Worm (Caenorhabditis elegans) whole organism, mixed stage, embryonic: Measurements from ENCODE around the gene enee-1.

ENCODE experiments used
- bed-3 ChIP-seq: fragments of 200-800 bp; sonication (Bioruptor generic); optimal IDR thresholded peaks from 3 replicates; lab custom pipeline; 2018; ENCODE audit warnings: mild to moderate bottlenecking, missing genetic modification characterization, moderate library complexity, missing compliant biosample characterization
- blmp-1 ChIP-seq: fragments of 150-350 bp; optimal IDR thresholded peaks from 2 replicates; lab custom pipeline; 2014; ENCODE audit warnings: missing biosample characterization, missing genetic modification characterization
- ceh-39 ChIP-seq: fragments of 150-350 bp; optimal IDR thresholded peaks from 2 replicates; lab custom pipeline; 2014; ENCODE audit warnings: missing biosample characterization, missing genetic modification characterization
- ceh-43 ChIP-seq: fragments of 200-800 bp; sonication (Bioruptor generic); optimal IDR thresholded peaks from 2 replicates; lab custom pipeline; 2018; ENCODE audit warnings: mild to moderate bottlenecking, missing genetic modification characterization, moderate library complexity, missing compliant biosample characterization
- ceh-83 ChIP-seq: fragments of 200-800 bp; sonication (Bioruptor generic); optimal IDR thresholded peaks from 2 replicates; lab custom pipeline; 2018; ENCODE audit warnings: mild to moderate bottlenecking, missing genetic modification characterization, missing compliant biosample characterization
- ces-1 ChIP-seq: fragments of 150-350 bp; optimal IDR thresholded peaks from 2 replicates; lab custom pipeline; 2014; ENCODE audit warnings: missing biosample characterization, missing genetic modification reagents, missing genetic modification characterization
- cnd-1 ChIP-seq: fragments of 200-800 bp; sonication (Bioruptor generic); optimal IDR thresholded peaks from 2 replicates; lab custom pipeline; 2018; ENCODE audit warnings: mild to moderate bottlenecking, missing genetic modification characterization, missing compliant biosample characterization
- drap-1 ChIP-seq: fragments of 200-800 bp; sonication (Bioruptor generic); optimal IDR thresholded peaks from 3 replicates; lab custom pipeline; 2018; ENCODE audit warnings: mild to moderate bottlenecking, missing genetic modification characterization, missing compliant biosample characterization
- elt-1 ChIP-seq: sonication (generic microtip); optimal IDR thresholded peaks from 2 replicates; lab custom pipeline; 2017; ENCODE audit warnings: missing genetic modification characterization, mild to moderate bottlenecking, missing compliant biosample characterization, antibody characterized with exemption, moderate library complexity, borderline replicate concordance; ENCODE audit not compliant: insufficient read depth
- elt-3 ChIP-seq: fragments of 150-350 bp; optimal IDR thresholded peaks from 2 replicates; lab custom pipeline; 2014; ENCODE audit warnings: missing biosample characterization, missing genetic modification characterization
- ham-2 ChIP-seq: fragments of 200-800 bp; sonication (Bioruptor generic); optimal IDR thresholded peaks from 2 replicates; lab custom pipeline; 2018; ENCODE audit warnings: mild to moderate bottlenecking, missing genetic modification characterization, missing compliant biosample characterization
- hlh-1 ChIP-seq: fragments of 150-350 bp; optimal IDR thresholded peaks from 2 replicates; lab custom pipeline; 2014; ENCODE audit warnings: missing biosample characterization, missing genetic modification reagents, missing genetic modification characterization
- lin-13 ChIP-seq: fragments of 150-350 bp; optimal IDR thresholded peaks from 2 replicates; lab custom pipeline; 2014; ENCODE audit warnings: missing biosample characterization, missing genetic modification characterization
- lsy-2 ChIP-seq: fragments of 150-350 bp; optimal IDR thresholded peaks from 2 replicates; lab custom pipeline; 2014; ENCODE audit warnings: missing biosample characterization, missing genetic modification characterization
- mab-5 ChIP-seq: fragments of 150-350 bp; optimal IDR thresholded peaks from 2 replicates; lab custom pipeline; 2014; ENCODE audit warnings: missing biosample characterization, missing genetic modification characterization
- mep-1 ChIP-seq: fragments of 150-350 bp; optimal IDR thresholded peaks from 2 replicates; lab custom pipeline; 2017; ENCODE audit warnings: missing biosample characterization, missing genetic modification reagents, missing genetic modification characterization, inconsistent platforms
- mls-2 ChIP-seq: sonication (generic microtip); optimal IDR thresholded peaks from 2 replicates; lab custom pipeline; 2016; ENCODE audit warnings: mild to moderate bottlenecking, missing genetic modification characterization, moderate library complexity, missing compliant biosample characterization
- nhr-12 ChIP-seq: fragments of 150-350 bp; optimal IDR thresholded peaks from 2 replicates; lab custom pipeline; 2014; ENCODE audit warnings: missing biosample characterization, missing genetic modification characterization
- nhr-2 ChIP-seq: fragments of 150-350 bp; optimal IDR thresholded peaks from 2 replicates; lab custom pipeline; 2014; ENCODE audit warnings: missing biosample characterization, missing genetic modification characterization
- nhr-237 ChIP-seq: fragments of 150-350 bp; optimal IDR thresholded peaks from 2 replicates; lab custom pipeline; 2014; ENCODE audit warnings: missing biosample characterization, missing genetic modification characterization
- nhr-28 ChIP-seq: fragments of 150-350 bp; optimal IDR thresholded peaks from 2 replicates; lab custom pipeline; 2014; ENCODE audit warnings: missing biosample characterization, missing genetic modification characterization
- pha-4 ChIP-seq: fragments of 150-350 bp; optimal IDR thresholded peaks from 2 replicates; lab custom pipeline; 2018; ENCODE audit warnings: missing biosample characterization, missing genetic modification reagents, missing genetic modification characterization
- sem-2 ChIP-seq: fragments of 200-800 bp; sonication (Bioruptor generic); optimal IDR thresholded peaks from 2 replicates; lab custom pipeline; 2018; ENCODE audit warnings: mild to moderate bottlenecking, missing genetic modification characterization, missing compliant biosample characterization
- snpc-4 ChIP-seq: fragments of 150-350 bp; optimal IDR thresholded peaks from 2 replicates; lab custom pipeline; 2014; ENCODE audit warnings: missing biosample characterization, missing genetic modification characterization
- sptf-1 ChIP-seq: sonication (generic microtip); optimal IDR thresholded peaks from 2 replicates; lab custom pipeline; 2017; ENCODE audit warnings: mild to moderate bottlenecking, missing genetic modification characterization, moderate library complexity, missing compliant biosample characterization
- tbx-8 ChIP-seq: fragments of 200-800 bp; sonication (Bioruptor generic); optimal IDR thresholded peaks from 2 replicates; lab custom pipeline; 2018; ENCODE audit warnings: mild to moderate bottlenecking, missing genetic modification characterization, moderate library complexity, missing compliant biosample characterization
- unc-120 ChIP-seq: sonication (generic microtip); optimal IDR thresholded peaks from 2 replicates; lab custom pipeline; 2017; ENCODE audit warnings: missing genetic modification characterization, missing compliant biosample characterization; ENCODE audit not compliant: poor library complexity, severe bottlenecking
- unc-39 ChIP-seq: fragments of 150-350 bp; optimal IDR thresholded peaks from 2 replicates; lab custom pipeline; 2014; ENCODE audit warnings: missing biosample characterization, missing genetic modification characterization
- unc-62 ChIP-seq: fragments of 150-350 bp; optimal IDR thresholded peaks from 2 replicates; lab custom pipeline; 2014; ENCODE audit warnings: missing biosample characterization, missing genetic modification reagents, missing genetic modification characterization
- ztf-11 ChIP-seq: fragments of 150-350 bp; optimal IDR thresholded peaks from 2 replicates; lab custom pipeline; 2014; ENCODE audit warnings: missing biosample characterization, missing genetic modification characterization

The enee-1 gene

DNA sequence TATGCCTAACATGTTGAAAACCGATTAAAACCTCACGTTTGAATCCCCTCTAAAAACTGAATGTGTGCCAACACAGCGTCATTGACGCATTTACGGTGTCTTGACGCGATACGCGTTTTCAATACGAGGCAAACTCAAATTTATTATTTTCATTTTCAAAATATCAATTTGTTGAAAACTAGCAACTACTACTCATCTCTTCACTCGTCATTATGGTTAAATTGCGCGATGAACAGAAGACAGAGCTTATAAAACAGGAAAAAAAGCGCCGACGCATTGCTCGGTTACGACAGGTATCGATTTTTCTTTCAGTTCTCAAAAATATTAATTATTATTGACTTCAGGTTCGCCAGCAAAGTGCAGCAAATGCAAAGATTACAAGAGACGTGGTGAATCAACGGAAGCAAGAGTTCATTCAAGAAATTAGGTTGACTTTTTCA, at the start of gene enee-1:
enee-1 (plus strand) TSS at position 108 of the 440 bp plus-strand sequence.
- no peak for TF ChIP-seq elt-1 (tag; lab: Kevin White, UChicago)
- TF ChIP-seq tbx-8 (GFP tag; lab: Kevin White, UChicago) = no peak
- peak; percentile 62 for TF ChIP-seq ces-1 (GFP tag; lab: Kevin White, UChicago)
- TF ChIP-seq pha-4 = peak; percentile 65
- TF ChIP-seq nhr-2 = no peak
- peak; percentile 77 for TF ChIP-seq lin-13 (tag; lab: Kevin White, UChicago)
- peak; percentile 53 for TF ChIP-seq lsy-2
- peak; percentile 32 for TF ChIP-seq ztf-11 (tag; lab: Kevin White, UChicago)
- TF ChIP-seq unc-120 (tag; lab: Kevin White, UChicago) = no peak
- no peak for TF ChIP-seq cnd-1
- TF ChIP-seq nhr-237 (tag; lab: Kevin White, UChicago) = peak; percentile 59
- TF ChIP-seq sptf-1 (tag; lab: Kevin White, UChicago) = no peak
- TF ChIP-seq mep-1 (tag; lab: Kevin White, UChicago) = peak; percentile 50
- TF ChIP-seq nhr-12 (tag; lab: Kevin White, UChicago) = no peak
- TF ChIP-seq hlh-1 (tag; lab: Kevin White, UChicago) = no peak
- peak; percentile 20 for TF ChIP-seq ceh-39
- TF ChIP-seq blmp-1 (tag; lab: Kevin White, UChicago) = no peak
- no peak for TF ChIP-seq drap-1 (GFP tag; lab: Kevin White, UChicago)
- peak; percentile 32 for TF ChIP-seq unc-62 (GFP tag; lab: Kevin White, UChicago)
- TF ChIP-seq elt-3 (tag; lab: Kevin White, UChicago) = no peak

DNA sequence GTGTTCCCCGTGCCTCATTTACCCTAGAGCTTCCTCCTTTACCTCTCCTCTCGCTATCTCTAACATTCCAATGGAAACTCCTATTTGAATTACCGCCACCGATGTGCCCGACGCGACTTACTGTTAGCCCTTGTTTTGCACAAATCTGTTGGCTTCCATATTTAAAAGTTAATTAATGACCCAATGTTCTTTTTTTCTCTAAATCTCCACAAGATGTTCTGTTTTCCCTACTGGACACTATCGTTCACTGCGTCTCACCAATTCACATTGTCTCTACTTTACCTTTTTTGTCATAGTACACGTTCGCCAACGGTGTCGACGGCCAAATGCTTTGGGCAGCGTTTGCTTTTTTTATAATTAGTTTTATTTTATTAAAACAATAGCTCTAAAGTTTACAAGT, 23.9 kb upstream of the enee-1 start:
- TF ChIP-seq ceh-83 (GFP tag; lab: Kevin White, UChicago) (no peak), unc-120 (tag; lab: Kevin White, UChicago) (no peak), mab-5 (tag; lab: Kevin White, UChicago) (no peak), ces-1 (GFP tag; lab: Kevin White, UChicago) (peak; percentile 68), snpc-4 (tag; lab: Kevin White, UChicago) (no peak), ham-2 (GFP tag; lab: Kevin White, UChicago) (peak; percentile 85), ceh-43 (GFP tag; lab: Kevin White, UChicago) (no peak), sem-2 (GFP tag; lab: Kevin White, UChicago) (no peak), nhr-2 (no peak), mep-1 (tag; lab: Kevin White, UChicago) (peak; percentile 35), cnd-1 (no peak), pha-4 (no peak)

DNA sequence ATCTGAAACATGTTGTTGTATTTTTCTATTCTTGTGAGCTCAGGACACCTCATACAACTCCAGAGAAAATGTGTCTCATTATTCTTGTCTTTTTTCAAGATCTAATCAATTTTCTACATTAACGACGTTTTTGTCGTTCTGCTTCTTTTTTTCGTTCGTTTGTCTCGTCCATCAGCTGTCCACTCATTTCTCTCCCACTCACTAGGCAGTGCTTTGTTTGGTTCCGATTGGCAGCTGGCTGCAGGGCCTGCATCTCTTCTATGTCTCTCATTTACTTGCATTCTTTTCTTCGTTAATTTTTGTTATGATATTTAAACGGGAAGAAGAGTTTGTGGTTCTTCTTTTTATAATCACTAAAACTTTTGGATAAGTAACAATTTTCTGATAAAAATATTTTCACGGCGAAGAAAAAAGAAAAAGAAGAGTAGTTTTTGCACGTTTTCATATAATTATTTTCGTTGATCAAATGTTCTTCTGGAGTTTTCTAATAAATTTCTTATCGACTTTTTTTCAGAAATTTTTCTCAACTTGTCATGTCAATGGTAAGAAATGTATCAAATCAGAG, 23.1 kb upstream of the enee-1 start, which contains the start of gene 2L52.1:
2L52.1 (plus strand) TSS at position 515 of the 565 bp plus-strand sequence.
- TF ChIP-seq ces-1 (GFP tag; lab: Kevin White, UChicago) (peak; percentile 33), unc-120 (tag; lab: Kevin White, UChicago) (peak; percentile 64), hlh-1 (tag; lab: Kevin White, UChicago) (peak; percentile 92), elt-3 (tag; lab: Kevin White, UChicago) (no peak), unc-39 (no peak), ztf-11 (tag; lab: Kevin White, UChicago) (no peak), ceh-39 (no peak), bed-3 (no peak), cnd-1 (peak; percentile 49), unc-62 (GFP tag; lab: Kevin White, UChicago) (peak; percentile 46)

ce11 chrII:4793-5192, 19.7 kb upstream of the enee-1 start:
- TF ChIP-seq ceh-83 (GFP tag; lab: Kevin White, UChicago) = no peak
- no peak for TF ChIP-seq tbx-8 (GFP tag; lab: Kevin White, UChicago)
- TF ChIP-seq snpc-4 (tag; lab: Kevin White, UChicago) = no peak
- TF ChIP-seq drap-1 (GFP tag; lab: Kevin White, UChicago) = no peak
- TF ChIP-seq ztf-11 (tag; lab: Kevin White, UChicago) = no peak
- no peak for TF ChIP-seq unc-62 (GFP tag; lab: Kevin White, UChicago)
- no peak for TF ChIP-seq nhr-12 (tag; lab: Kevin White, UChicago)
- no peak for TF ChIP-seq nhr-237 (tag; lab: Kevin White, UChicago)
- no peak for TF ChIP-seq elt-1 (tag; lab: Kevin White, UChicago)
- no peak for TF ChIP-seq nhr-2

DNA sequence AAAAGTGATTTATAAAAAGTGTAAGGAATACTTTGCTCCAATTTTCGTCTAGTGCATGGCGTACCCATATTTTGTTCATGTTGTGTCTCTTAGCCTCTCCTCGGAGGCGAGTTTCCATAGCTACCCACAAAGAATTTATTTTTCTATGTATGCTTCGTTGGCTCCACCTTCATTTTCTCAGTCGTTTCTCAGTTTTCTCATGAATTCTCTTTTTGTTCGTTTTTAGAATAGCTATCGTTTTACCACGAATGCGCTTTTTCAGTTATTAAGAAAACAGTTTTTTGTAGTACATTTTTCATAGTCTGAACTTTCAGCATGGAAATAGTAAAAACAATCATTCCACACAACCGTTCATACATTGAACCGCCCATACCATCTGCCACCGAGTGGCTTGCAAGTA, 18.1 kb upstream of the enee-1 start, which contains the start of gene osta-1:
osta-1 (plus strand) TSS at position 309 of the 400 bp plus-strand sequence.
- TF ChIP-seq ceh-83 (GFP tag; lab: Kevin White, UChicago) = no peak
- TF ChIP-seq pha-4 = no peak
- no peak for TF ChIP-seq nhr-2
- no peak for TF ChIP-seq ztf-11 (tag; lab: Kevin White, UChicago)
- no peak for TF ChIP-seq blmp-1 (tag; lab: Kevin White, UChicago)
- no peak for TF ChIP-seq unc-120 (tag; lab: Kevin White, UChicago)
- TF ChIP-seq elt-3 (tag; lab: Kevin White, UChicago) = no peak
- no peak for TF ChIP-seq ceh-39
- no peak for TF ChIP-seq sem-2 (GFP tag; lab: Kevin White, UChicago)
- TF ChIP-seq mep-1 (tag; lab: Kevin White, UChicago) = no peak
- TF ChIP-seq mls-2 (tag; lab: Kevin White, UChicago) = no peak
- no peak for TF ChIP-seq ceh-43 (GFP tag; lab: Kevin White, UChicago)
- TF ChIP-seq nhr-28 (tag; lab: Kevin White, UChicago) = no peak
